Worm (Caenorhabditis elegans): ENCODE results near the gene pept-2.

DNA sequence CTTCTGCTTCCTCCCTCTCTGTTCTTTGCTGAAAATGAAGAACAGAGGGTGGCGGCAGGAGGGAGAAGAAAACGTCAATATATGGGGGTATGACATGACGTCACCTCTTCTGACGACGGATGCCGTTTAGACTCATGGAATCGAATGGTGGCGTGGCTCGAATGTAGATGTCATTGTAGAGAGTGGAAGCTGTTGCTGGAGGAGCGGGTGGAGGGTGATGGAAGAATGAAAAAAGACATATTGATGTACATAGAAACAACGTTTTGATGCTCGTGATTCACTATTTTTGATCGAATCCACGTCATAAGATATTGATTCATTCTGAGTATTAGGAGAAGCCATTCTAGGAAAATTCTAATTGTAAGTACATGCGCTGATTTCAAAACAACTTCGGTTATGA, 28.6 kb downstream of the pept-2 start:
- no peak for TF ChIP-seq pha-4 (tag; optimal IDR thresholded peaks at IDR 0.05)
- no peak for TF ChIP-seq snpc-3.4 (tag; optimal IDR thresholded peaks at IDR 0.05)
- no peak for TF ChIP-seq lin-54 (GFP tag; optimal IDR thresholded peaks at IDR 0.05)
- TF ChIP-seq ztf-25 (GFP tag; IDR thresholded peaks at IDR 0.05), result no peak
- no peak for TF ChIP-seq xnd-1 (tag; optimal IDR thresholded peaks at IDR 0.05)
- TF ChIP-seq K11D2.4 (GFP tag; IDR thresholded peaks at IDR 0.05), result no peak
- TF ChIP-seq nfya-1 (tag; optimal IDR thresholded peaks at IDR 0.05; ENCODE audit: borderline replicate concordance, insufficient read depth), result no peak
- no peak for TF ChIP-seq B0261.1 (tag; optimal IDR thresholded peaks at IDR 0.05)
- no peak for TF ChIP-seq aptf-2 (GFP tag; conservative IDR thresholded peaks at IDR 0.05)
